Worm (Caenorhabditis elegans) whole organism, early embryonic: ENCODE data around the gene ift-74.

Experiments used
- B0310.2 ChIP-seq: sonication (generic microtip); optimal IDR thresholded peaks from 2 replicates; lab custom pipeline; 2016; ENCODE audit warnings: mild to moderate bottlenecking, missing genetic modification characterization, missing compliant biosample characterization
- F13C5.2 ChIP-seq: sonication (generic microtip); optimal IDR thresholded peaks from 2 replicates; lab custom pipeline; 2017; ENCODE audit warnings: mild to moderate bottlenecking, missing genetic modification characterization, inconsistent platforms, missing compliant biosample characterization
- aly-1 ChIP-seq: sonication (generic microtip); optimal IDR thresholded peaks from 2 replicates; lab custom pipeline; 2016; ENCODE audit warnings: missing genetic modification characterization, missing compliant biosample characterization
- ama-1 ChIP-seq: fragments of 150-350 bp; optimal IDR thresholded peaks from 2 replicates; lab custom pipeline; 2014
- ceh-13 ChIP-seq: fragments of 200-800 bp; sonication (Bioruptor generic); optimal IDR thresholded peaks from 2 replicates; lab custom pipeline; 2018; ENCODE audit warnings: mild to moderate bottlenecking, missing genetic modification characterization, missing compliant biosample characterization
- ceh-36 ChIP-seq: sonication (generic microtip); optimal IDR thresholded peaks from 2 replicates; lab custom pipeline; 2016; ENCODE audit warnings: missing genetic modification characterization, inconsistent platforms, missing compliant biosample characterization
- ets-7 ChIP-seq: sonication (generic microtip); optimal IDR thresholded peaks from 2 replicates; lab custom pipeline; 2016; ENCODE audit warnings: missing genotype, missing genetic modification characterization, missing compliant biosample characterization
- flt-1 ChIP-seq: fragments of 200-800 bp; sonication (Bioruptor generic); IDR thresholded peaks from 2 replicates; pipeline ENCODE4 v1.3.6; 2022; ENCODE audit warnings: missing genetic modification characterization, missing compliant biosample characterization
- hmbx-1 ChIP-seq: sonication (generic microtip); optimal IDR thresholded peaks from 2 replicates; lab custom pipeline; 2016; ENCODE audit warnings: mild to moderate bottlenecking, missing genetic modification characterization, missing compliant biosample characterization
- hmg-4 ChIP-seq: fragments of 200-800 bp; sonication (Bioruptor generic); optimal IDR thresholded peaks from 2 replicates; lab custom pipeline; 2018; ENCODE audit warnings: mild to moderate bottlenecking, missing genetic modification characterization, missing compliant biosample characterization
- hnd-1 ChIP-seq: sonication (generic microtip); optimal IDR thresholded peaks from 2 replicates; lab custom pipeline; 2016; ENCODE audit warnings: missing genetic modification characterization, missing compliant biosample characterization
- pes-1 ChIP-seq: fragments of 200-800 bp; sonication (Bioruptor generic); IDR thresholded peaks from 2 replicates; pipeline ENCODE4 v1.3.6; 2022; ENCODE audit warnings: missing genetic modification reagents, missing genetic modification characterization, missing compliant biosample characterization
- scrt-1 ChIP-seq: fragments of 200-800 bp; sonication (Bioruptor generic); IDR thresholded peaks from 2 replicates; pipeline ENCODE4 v1.3.6; 2022; ENCODE audit warnings: missing genetic modification characterization, missing compliant biosample characterization
- sea-1 ChIP-seq: fragments of 200-800 bp; sonication (Bioruptor generic); conservative IDR thresholded peaks from 2 replicates; pipeline ENCODE4 v1.3.6; 2022; ENCODE audit warnings: missing genetic modification characterization, missing compliant biosample characterization
- tbx-11 ChIP-seq: fragments of 200-800 bp; sonication (Bioruptor generic); IDR thresholded peaks from 2 replicates; pipeline ENCODE4 v1.3.6; 2022; ENCODE audit warnings: missing genetic modification characterization, missing compliant biosample characterization
- tbx-37 ChIP-seq: fragments of 200-800 bp; sonication (Bioruptor generic); conservative IDR thresholded peaks from 2 replicates; pipeline ENCODE4 v1.3.6; 2022; ENCODE audit warnings: missing genetic modification reagents, missing genetic modification characterization, missing compliant biosample characterization
- tra-4 ChIP-seq: sonication (generic microtip); optimal IDR thresholded peaks from 2 replicates; lab custom pipeline; 2017; ENCODE audit warnings: missing genetic modification characterization, missing compliant biosample characterization

The ift-74 gene

DNA sequence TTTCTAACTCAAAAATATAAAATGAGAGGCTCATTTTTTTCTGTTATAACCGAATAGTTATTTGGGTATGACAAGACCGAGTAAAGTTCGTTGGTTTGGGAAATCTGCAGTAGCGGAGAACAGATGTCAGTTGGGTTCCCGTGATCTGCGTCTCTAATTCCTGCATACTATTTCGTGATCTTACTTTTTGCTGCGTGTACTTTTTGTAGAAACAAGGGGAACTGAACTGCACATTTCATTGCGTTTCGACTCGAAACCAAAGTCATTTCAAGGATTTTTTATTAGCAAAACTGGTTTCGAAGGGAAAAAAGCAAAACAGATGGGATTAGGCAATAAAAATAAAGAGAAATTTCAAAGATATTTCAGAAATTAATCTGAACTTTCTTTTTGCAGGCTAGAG is 32.9 kb upstream of the ift-74 start:
- no peak for TF ChIP-seq flt-1 (GFP tag; lab: Robert Waterston, UW)
- no peak for TF ChIP-seq scrt-1 (GFP tag; lab: Robert Waterston, UW)
- TF ChIP-seq hmg-4 (GFP tag; lab: Kevin White, UChicago): no peak
- no peak for TF ChIP-seq hnd-1 (tag; lab: Kevin White, UChicago)
- TF ChIP-seq tra-4 (tag; lab: Kevin White, UChicago): no peak
- TF ChIP-seq hmbx-1: no peak
- no peak for TF ChIP-seq ceh-13 (GFP tag; lab: Kevin White, UChicago)
- TF ChIP-seq pes-1: no peak
- no peak for TF ChIP-seq ceh-36 (tag; lab: Kevin White, UChicago)
- no peak for TF ChIP-seq sea-1
- no peak for TF ChIP-seq aly-1
- TF ChIP-seq B0310.2 (tag; lab: Kevin White, UChicago): no peak
- no peak for TF ChIP-seq ama-1 (lab: Kevin White, UChicago)
- no peak for TF ChIP-seq F13C5.2 (tag; lab: Kevin White, UChicago)
- no peak for TF ChIP-seq ets-7 (tag; lab: Kevin White, UChicago)
- no peak for TF ChIP-seq tbx-37 (GFP tag; lab: Robert Waterston, UW)
- TF ChIP-seq tbx-11 (GFP tag; lab: Robert Waterston, UW): no peak

DNA sequence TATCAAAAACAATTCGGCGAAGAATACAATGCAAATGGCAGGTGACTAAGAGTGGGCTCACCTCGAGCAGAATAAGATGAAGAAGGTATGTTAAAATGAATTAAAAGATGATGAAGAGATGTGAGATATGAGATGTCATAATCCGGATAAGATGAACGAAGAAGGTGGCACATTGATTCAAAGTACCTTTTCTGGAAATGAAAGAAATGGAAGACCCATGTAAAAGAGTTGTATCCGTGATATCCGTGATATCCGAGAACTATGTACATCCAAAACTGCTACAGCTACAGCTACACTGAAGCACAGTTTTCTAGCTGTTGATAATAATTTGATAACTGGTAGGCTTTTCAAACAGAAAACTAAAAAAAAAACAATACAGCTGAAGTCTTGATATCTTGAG is 30.8 kb upstream of the ift-74 start, which contains the start of gene oig-8:
Gene oig-8, minus strand, starts transcription at position 101 of the 400 bp plus-strand sequence.
- TF ChIP-seq ama-1 (lab: Kevin White, UChicago) (no peak), ets-7 (tag; lab: Kevin White, UChicago) (no peak), ceh-36 (tag; lab: Kevin White, UChicago) (no peak), ceh-13 (GFP tag; lab: Kevin White, UChicago) (no peak), tra-4 (tag; lab: Kevin White, UChicago) (no peak), scrt-1 (GFP tag; lab: Robert Waterston, UW) (no peak), aly-1 (no peak)

DNA sequence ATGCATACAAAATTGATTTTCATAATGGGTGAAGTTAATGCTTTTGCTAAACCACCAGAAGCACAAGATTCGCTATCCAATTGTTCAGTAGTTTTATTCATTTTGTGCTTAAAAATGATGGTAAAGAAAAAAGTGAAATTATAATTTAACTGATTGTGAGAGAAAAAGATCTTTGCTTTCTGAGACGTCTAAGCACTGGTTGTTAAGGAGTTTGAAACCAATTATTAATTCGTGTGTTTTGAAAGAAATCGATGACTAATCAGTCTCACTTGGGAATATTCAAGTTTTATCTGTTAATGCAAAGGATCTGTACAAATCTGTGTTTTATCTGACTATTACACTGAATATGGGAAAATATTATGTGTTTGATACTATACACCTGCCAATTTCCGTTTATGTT is 28.1 kb upstream of the ift-74 start, which contains the start of gene sra-26:
Gene sra-26, minus strand, starts transcription at position 101 of the 400 bp plus-strand sequence.
- TF ChIP-seq tra-4 (tag; lab: Kevin White, UChicago) (no peak), hmbx-1 (no peak), flt-1 (GFP tag; lab: Robert Waterston, UW) (no peak), hmg-4 (GFP tag; lab: Kevin White, UChicago) (no peak), sea-1 (no peak), tbx-11 (GFP tag; lab: Robert Waterston, UW) (no peak), tbx-37 (GFP tag; lab: Robert Waterston, UW) (no peak), hnd-1 (tag; lab: Kevin White, UChicago) (no peak), F13C5.2 (tag; lab: Kevin White, UChicago) (no peak), ceh-36 (tag; lab: Kevin White, UChicago) (no peak), B0310.2 (tag; lab: Kevin White, UChicago) (no peak), ets-7 (tag; lab: Kevin White, UChicago) (no peak), ama-1 (lab: Kevin White, UChicago) (no peak), aly-1 (no peak), pes-1 (no peak), ceh-13 (GFP tag; lab: Kevin White, UChicago) (no peak), scrt-1 (GFP tag; lab: Robert Waterston, UW) (no peak)

DNA sequence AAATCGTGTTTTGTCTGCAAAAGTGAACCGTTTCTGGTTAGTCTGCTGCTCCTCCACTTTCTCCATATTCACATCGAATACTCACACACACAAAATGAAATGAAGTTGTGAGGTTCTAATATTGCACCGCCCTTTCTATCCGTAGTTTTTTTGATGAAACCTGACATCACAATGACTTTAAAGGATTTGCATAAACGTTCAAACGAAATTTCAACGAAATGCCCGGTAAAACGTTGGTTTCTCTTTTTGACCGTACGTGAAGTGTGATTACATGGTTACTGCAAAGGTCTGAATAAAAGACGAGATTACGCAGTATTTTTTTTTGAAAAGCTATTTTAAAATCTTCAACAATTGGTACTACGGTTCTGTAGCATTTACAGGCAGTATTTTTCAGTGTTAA is 25.5 kb upstream of the ift-74 start, which contains the start of gene T19D12.9:
Gene T19D12.9, minus strand, starts transcription at position 101 of the 400 bp plus-strand sequence.
- TF ChIP-seq ets-7 (tag; lab: Kevin White, UChicago) (no peak), tbx-37 (GFP tag; lab: Robert Waterston, UW) (no peak), hmbx-1 (no peak), tbx-11 (GFP tag; lab: Robert Waterston, UW) (no peak), hmg-4 (GFP tag; lab: Kevin White, UChicago) (no peak), pes-1 (no peak), F13C5.2 (tag; lab: Kevin White, UChicago) (no peak), ceh-13 (GFP tag; lab: Kevin White, UChicago) (no peak), scrt-1 (GFP tag; lab: Robert Waterston, UW) (no peak), flt-1 (GFP tag; lab: Robert Waterston, UW) (no peak), B0310.2 (tag; lab: Kevin White, UChicago) (no peak), ceh-36 (tag; lab: Kevin White, UChicago) (no peak)

DNA sequence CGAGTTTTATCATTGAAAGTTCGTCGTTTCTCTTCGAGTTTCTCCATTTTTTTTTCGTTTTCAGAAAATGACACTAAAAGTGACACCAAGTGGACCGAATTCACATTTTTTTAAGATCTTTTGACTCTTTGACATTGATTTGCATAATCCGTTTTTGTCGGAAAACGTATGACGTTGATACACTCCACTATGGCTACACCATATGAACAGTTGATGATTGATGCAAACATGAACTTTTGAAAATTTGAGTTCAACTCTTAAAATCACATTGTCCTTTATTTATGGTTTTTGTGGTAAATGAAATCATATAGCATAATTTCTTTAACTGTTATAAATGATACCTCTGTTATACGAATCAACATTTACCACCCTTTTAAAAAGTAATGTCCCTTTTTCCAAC is 21.1 kb upstream of the ift-74 start, which contains the start of gene T19D12.10:
Gene T19D12.10, minus strand, starts transcription at position 101 of the 400 bp plus-strand sequence.
- TF ChIP-seq flt-1 (GFP tag; lab: Robert Waterston, UW) (no peak), ceh-13 (GFP tag; lab: Kevin White, UChicago) (no peak), tbx-11 (GFP tag; lab: Robert Waterston, UW) (no peak), B0310.2 (tag; lab: Kevin White, UChicago) (no peak)

DNA sequence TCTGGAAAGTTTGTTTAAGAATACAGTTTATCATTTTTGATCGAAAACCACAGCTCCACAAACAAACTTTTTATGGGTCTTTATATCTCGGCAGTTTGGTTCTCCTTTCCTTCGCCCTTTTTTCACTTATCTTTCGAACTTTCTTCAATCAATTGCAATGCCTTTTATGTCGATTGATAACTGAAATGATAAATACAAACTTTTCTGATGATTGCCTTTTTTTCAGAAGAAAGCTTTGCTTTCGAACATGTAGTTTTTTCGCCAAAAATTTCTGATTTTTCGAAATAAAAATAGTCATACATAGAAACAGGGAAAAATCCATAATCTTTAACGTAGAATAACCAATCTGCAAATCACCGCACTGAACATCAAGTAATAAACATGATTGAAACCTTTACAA is 18.6 kb upstream of the ift-74 start, which contains the start of gene T19D12.2:
Gene T19D12.2, plus strand, starts transcription at position 125 of the 400 bp plus-strand sequence.
- no peak for TF ChIP-seq aly-1
- TF ChIP-seq hmbx-1: no peak
- no peak for TF ChIP-seq hnd-1 (tag; lab: Kevin White, UChicago)
- no peak for TF ChIP-seq sea-1
- TF ChIP-seq ets-7 (tag; lab: Kevin White, UChicago): no peak
- TF ChIP-seq hmg-4 (GFP tag; lab: Kevin White, UChicago): no peak
- TF ChIP-seq B0310.2 (tag; lab: Kevin White, UChicago): no peak
- TF ChIP-seq tra-4 (tag; lab: Kevin White, UChicago): no peak
- TF ChIP-seq scrt-1 (GFP tag; lab: Robert Waterston, UW): no peak
- TF ChIP-seq ceh-36 (tag; lab: Kevin White, UChicago): no peak
- no peak for TF ChIP-seq tbx-11 (GFP tag; lab: Robert Waterston, UW)
- no peak for TF ChIP-seq pes-1
- no peak for TF ChIP-seq tbx-37 (GFP tag; lab: Robert Waterston, UW)
- TF ChIP-seq ama-1 (lab: Kevin White, UChicago): no peak
- no peak for TF ChIP-seq F13C5.2 (tag; lab: Kevin White, UChicago)

DNA sequence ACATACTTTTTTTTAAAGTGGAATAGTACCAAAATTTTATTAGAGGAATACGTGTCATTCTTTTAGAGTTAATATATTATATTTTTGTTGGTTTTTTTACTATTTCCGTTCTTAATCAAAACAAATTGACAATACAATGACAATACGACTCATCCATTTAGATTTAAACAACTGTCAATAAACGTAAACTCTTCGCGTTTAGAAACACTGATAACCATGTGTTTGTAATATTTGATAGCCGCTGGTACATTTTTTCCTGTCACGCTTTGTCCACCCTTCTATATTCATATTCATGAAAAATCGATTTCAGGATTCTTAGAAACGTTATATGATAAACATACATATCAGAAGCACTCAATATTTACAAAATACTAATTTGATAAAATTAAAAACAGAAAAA is 16.0 kb upstream of the ift-74 start:
- TF ChIP-seq ceh-36 (tag; lab: Kevin White, UChicago) (no peak), sea-1 (no peak), B0310.2 (tag; lab: Kevin White, UChicago) (no peak), tbx-37 (GFP tag; lab: Robert Waterston, UW) (no peak), pes-1 (no peak), tbx-11 (GFP tag; lab: Robert Waterston, UW) (no peak), hmbx-1 (no peak), aly-1 (no peak), ama-1 (lab: Kevin White, UChicago) (no peak), F13C5.2 (tag; lab: Kevin White, UChicago) (no peak), ceh-13 (GFP tag; lab: Kevin White, UChicago) (no peak)
